Worm (Caenorhabditis elegans) whole organism, late embryonic: ENCODE data around the gene Y105C5A.1270.

Source experiments
- C38D4.7 ChIP-seq: fragments of 200-800 bp; sonication (Bioruptor generic); optimal IDR thresholded peaks from 2 replicates; lab custom pipeline; 2018; ENCODE audit warnings: mild to moderate bottlenecking, missing genetic modification characterization, moderate library complexity, missing compliant biosample characterization
- F13H6.1 ChIP-seq: sonication (generic microtip); optimal IDR thresholded peaks from 2 replicates; lab custom pipeline; 2016; ENCODE audit warnings: missing genetic modification characterization, missing compliant biosample characterization
- K02D7.2 ChIP-seq: sonication (generic microtip); optimal IDR thresholded peaks from 2 replicates; lab custom pipeline; 2017; ENCODE audit warnings: mild to moderate bottlenecking, missing genetic modification characterization, missing compliant biosample characterization
- T23F11.4 ChIP-seq: fragments of 200-800 bp; sonication (Bioruptor generic); optimal IDR thresholded peaks from 2 replicates; lab custom pipeline; 2018; ENCODE audit warnings: mild to moderate bottlenecking, missing genetic modification characterization, missing compliant biosample characterization
- Y22D7AL.16 ChIP-seq: sonication (generic microtip); optimal IDR thresholded peaks from 2 replicates; lab custom pipeline; 2016; ENCODE audit warnings: missing genetic modification characterization, missing compliant biosample characterization
- ahr-1 ChIP-seq: sonication (generic microtip); optimal IDR thresholded peaks from 2 replicates; lab custom pipeline; 2016; ENCODE audit warnings: missing genetic modification characterization, missing compliant biosample characterization
- ama-1 ChIP-seq: fragments of 150-350 bp; optimal IDR thresholded peaks from 2 replicates; lab custom pipeline; 2014
- ceh-14 ChIP-seq: sonication (generic microtip); optimal IDR thresholded peaks from 2 replicates; lab custom pipeline; 2016; ENCODE audit warnings: missing genotype, missing genetic modification characterization, missing compliant biosample characterization
- ceh-19 ChIP-seq: fragments of 200-800 bp; sonication (Bioruptor generic); optimal IDR thresholded peaks from 2 replicates; lab custom pipeline; 2018; ENCODE audit warnings: mild to moderate bottlenecking, missing genetic modification characterization, missing compliant biosample characterization
- ceh-22 ChIP-seq: sonication (generic microtip); optimal IDR thresholded peaks from 2 replicates; lab custom pipeline; 2017; ENCODE audit warnings: missing biosample characterization, missing genetic modification characterization
- ceh-30 ChIP-seq: fragments of 150-350 bp; optimal IDR thresholded peaks from 2 replicates; lab custom pipeline; 2014; ENCODE audit warnings: missing biosample characterization, missing genetic modification characterization
- ceh-48 ChIP-seq: sonication (generic microtip); optimal IDR thresholded peaks from 2 replicates; lab custom pipeline; 2016; ENCODE audit warnings: missing genetic modification characterization, inconsistent platforms, missing compliant biosample characterization
- ceh-9 ChIP-seq: sonication (generic microtip); optimal IDR thresholded peaks from 2 replicates; lab custom pipeline; 2016; ENCODE audit warnings: mild to moderate bottlenecking, missing genetic modification characterization, inconsistent platforms, missing compliant biosample characterization
- che-1 ChIP-seq: sonication (generic microtip); optimal IDR thresholded peaks from 2 replicates; lab custom pipeline; 2016; ENCODE audit warnings: mild to moderate bottlenecking, missing genetic modification characterization, missing compliant biosample characterization
- fax-1 ChIP-seq: sonication (generic microtip); optimal IDR thresholded peaks from 2 replicates; lab custom pipeline; 2016; ENCODE audit warnings: missing genotype, missing genetic modification characterization, missing compliant biosample characterization
- fkh-10 ChIP-seq: fragments of 150-350 bp; optimal IDR thresholded peaks from 2 replicates; lab custom pipeline; 2014; ENCODE audit warnings: missing biosample characterization, missing genetic modification reagents, missing genetic modification characterization
- fkh-6 ChIP-seq: sonication (generic microtip); optimal IDR thresholded peaks from 2 replicates; lab custom pipeline; 2016; ENCODE audit warnings: missing genetic modification characterization, missing compliant biosample characterization
- hlh-30 ChIP-seq: sonication (generic microtip); optimal IDR thresholded peaks from 2 replicates; lab custom pipeline; 2017; ENCODE audit warnings: antibody characterized with exemption, missing genetic modification characterization, missing compliant biosample characterization; ENCODE audit not compliant: insufficient read depth
- hlh-6 ChIP-seq: sonication (generic microtip); optimal IDR thresholded peaks from 2 replicates; lab custom pipeline; 2016; ENCODE audit warnings: missing genotype, missing genetic modification characterization, missing compliant biosample characterization
- hlh-8 ChIP-seq: sonication (generic microtip); optimal IDR thresholded peaks from 2 replicates; lab custom pipeline; 2016; ENCODE audit warnings: missing genotype, missing genetic modification characterization, missing compliant biosample characterization
- lim-6 ChIP-seq: sonication (generic microtip); optimal IDR thresholded peaks from 2 replicates; lab custom pipeline; 2016; ENCODE audit warnings: missing genetic modification characterization, missing compliant biosample characterization
- mec-3 ChIP-seq: sonication (generic microtip); optimal IDR thresholded peaks from 2 replicates; lab custom pipeline; 2016; ENCODE audit warnings: borderline replicate concordance, missing genetic modification characterization, missing compliant biosample characterization
- nhr-11 ChIP-seq: fragments of 150-350 bp; optimal IDR thresholded peaks from 2 replicates; lab custom pipeline; 2014; ENCODE audit warnings: missing biosample characterization, missing genetic modification characterization
- nhr-232 ChIP-seq: sonication (generic microtip); optimal IDR thresholded peaks from 2 replicates; lab custom pipeline; 2016; ENCODE audit warnings: missing genetic modification characterization, missing compliant biosample characterization
- pha-2 ChIP-seq: sonication (generic microtip); optimal IDR thresholded peaks from 2 replicates; lab custom pipeline; 2017; ENCODE audit warnings: mild to moderate bottlenecking, missing genetic modification characterization, missing compliant biosample characterization
- pha-4 ChIP-seq: fragments of 150-350 bp; optimal IDR thresholded peaks from 2 replicates; lab custom pipeline; 2018; ENCODE audit warnings: missing biosample characterization, missing genetic modification reagents, missing genetic modification characterization
- pqm-1 ChIP-seq: sonication (generic microtip); optimal IDR thresholded peaks from 2 replicates; lab custom pipeline; 2016; ENCODE audit warnings: missing genetic modification characterization, missing compliant biosample characterization
- pros-1 ChIP-seq: fragments of 150-350 bp; optimal IDR thresholded peaks from 2 replicates; lab custom pipeline; 2014; ENCODE audit warnings: missing biosample characterization, missing genetic modification reagents, missing genetic modification characterization
- rnt-1 ChIP-seq: sonication (generic microtip); optimal IDR thresholded peaks from 2 replicates; lab custom pipeline; 2016; ENCODE audit warnings: missing genetic modification characterization, missing compliant biosample characterization
- sdc-2 ChIP-seq: sonication (generic microtip); optimal IDR thresholded peaks from 2 replicates; lab custom pipeline; 2016; ENCODE audit warnings: missing genotype, missing genetic modification characterization, missing compliant biosample characterization
- sox-2 ChIP-seq: fragments of 200-800 bp; sonication (Bioruptor generic); IDR thresholded peaks from 2 replicates; pipeline ENCODE4 v1.3.6; 2022; ENCODE audit warnings: missing genetic modification reagents, missing genetic modification characterization, missing compliant biosample characterization
- syd-9 ChIP-seq: sonication (generic microtip); optimal IDR thresholded peaks from 2 replicates; lab custom pipeline; 2016; ENCODE audit warnings: mild to moderate bottlenecking, missing genetic modification characterization, moderate library complexity, missing compliant biosample characterization
- tbx-2 ChIP-seq: sonication (generic microtip); optimal IDR thresholded peaks from 2 replicates; lab custom pipeline; 2016; ENCODE audit warnings: missing genetic modification characterization, missing compliant biosample characterization
- tbx-7 ChIP-seq: sonication (generic microtip); optimal IDR thresholded peaks from 2 replicates; lab custom pipeline; 2016; ENCODE audit warnings: missing genotype, missing genetic modification characterization, missing compliant biosample characterization
- unc-3 ChIP-seq, 2 experiments: fragments of 200-800 bp in 1 of 2; sonication (Bioruptor generic) in 1 of 2; sonication (generic microtip) in 1 of 2; conservative IDR thresholded peaks in 1 of 2; optimal IDR thresholded peaks in 1 of 2; 2 replicates each; pipeline versions ENCODE4 v1.3.6 to Lab custom; 2016 to 2022; ENCODE audit warnings: missing compliant biosample characterization in 2 of 2, missing genetic modification characterization in 2 of 2, missing genetic modification reagents in 1 of 2
- unc-55 ChIP-seq: sonication (generic microtip); optimal IDR thresholded peaks from 2 replicates; lab custom pipeline; 2017; ENCODE audit warnings: missing biosample characterization, missing genetic modification reagents, missing genetic modification characterization
- zip-5 ChIP-seq: sonication (generic microtip); optimal IDR thresholded peaks from 2 replicates; lab custom pipeline; 2016; ENCODE audit warnings: missing genetic modification characterization, missing compliant biosample characterization
- ztf-16 ChIP-seq: sonication (generic microtip); optimal IDR thresholded peaks from 2 replicates; lab custom pipeline; 2017; ENCODE audit warnings: missing genetic modification characterization, missing compliant biosample characterization

Gene Y105C5A.1270

DNA sequence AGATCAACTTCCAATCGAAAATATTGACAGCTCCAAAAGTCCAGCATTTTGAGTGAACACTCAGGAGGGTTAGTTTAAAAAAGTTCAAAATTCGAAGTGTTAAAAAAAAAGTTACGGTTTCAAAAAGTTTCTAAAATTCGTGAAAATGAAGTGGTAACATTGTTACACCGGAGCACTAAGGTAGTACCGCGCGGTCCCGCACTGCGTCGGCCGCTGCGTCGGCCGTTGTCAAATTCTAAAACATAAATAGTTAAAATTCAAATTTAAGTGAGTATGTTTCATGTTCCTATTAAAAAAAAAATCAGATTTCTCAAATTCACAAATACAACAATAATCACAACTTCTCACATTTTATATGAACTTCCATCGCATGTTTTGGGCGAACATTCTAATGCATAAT is 21.8 kb upstream of the Y105C5A.1270 start:
- no peak for TF ChIP-seq F13H6.1 (tag; lab: Kevin White, UChicago)
- TF ChIP-seq ceh-14 = no peak
- TF ChIP-seq sox-2 (GFP tag; lab: Robert Waterston, UW) = no peak
- TF ChIP-seq nhr-11 (tag; lab: Kevin White, UChicago) = no peak

DNA sequence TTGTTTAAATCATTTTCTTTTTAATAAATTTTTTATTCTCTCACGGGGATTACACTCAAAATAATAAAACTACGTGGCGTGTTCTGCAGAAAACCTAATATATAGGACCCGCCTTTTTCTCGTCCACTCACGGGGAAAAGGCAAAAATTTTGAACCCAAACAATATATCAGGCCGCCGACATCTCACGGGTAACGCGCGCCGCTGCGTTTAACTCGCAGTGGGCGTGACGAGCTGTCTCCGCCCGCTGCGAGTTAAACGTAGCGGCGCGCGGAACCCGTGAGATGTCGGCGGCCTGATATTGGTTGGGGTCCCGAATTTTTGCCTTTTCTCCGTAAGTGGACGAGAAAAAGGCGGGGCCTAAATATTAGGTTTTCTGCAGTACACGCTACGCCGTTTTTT is 15.0 kb upstream of the Y105C5A.1270 start:
- no peak for TF ChIP-seq hlh-8 (tag; lab: Kevin White, UChicago)
- TF ChIP-seq pqm-1 (tag; lab: Kevin White, UChicago) = no peak
- no peak for TF ChIP-seq ceh-19 (GFP tag; lab: Kevin White, UChicago)
- no peak for TF ChIP-seq ceh-9 (tag; lab: Kevin White, UChicago)
- no peak for TF ChIP-seq unc-55 (GFP tag; lab: Kevin White, UChicago)
- TF ChIP-seq pha-2 (tag; lab: Kevin White, UChicago) = no peak
- TF ChIP-seq T23F11.4 (GFP tag; lab: Kevin White, UChicago) = no peak
- TF ChIP-seq nhr-232 = no peak
- no peak for TF ChIP-seq unc-3 (GFP tag; conservative IDR thresholded peaks at IDR 0.05; lab: Robert Waterston, UW)
- TF ChIP-seq unc-3 (tag; optimal IDR thresholded peaks at IDR 0.05; lab: Kevin White, UChicago) = no peak
- TF ChIP-seq zip-5 (tag; lab: Kevin White, UChicago) = no peak
- TF ChIP-seq nhr-11 (tag; lab: Kevin White, UChicago) = no peak
- TF ChIP-seq pros-1 (tag; lab: Kevin White, UChicago) = no peak

DNA sequence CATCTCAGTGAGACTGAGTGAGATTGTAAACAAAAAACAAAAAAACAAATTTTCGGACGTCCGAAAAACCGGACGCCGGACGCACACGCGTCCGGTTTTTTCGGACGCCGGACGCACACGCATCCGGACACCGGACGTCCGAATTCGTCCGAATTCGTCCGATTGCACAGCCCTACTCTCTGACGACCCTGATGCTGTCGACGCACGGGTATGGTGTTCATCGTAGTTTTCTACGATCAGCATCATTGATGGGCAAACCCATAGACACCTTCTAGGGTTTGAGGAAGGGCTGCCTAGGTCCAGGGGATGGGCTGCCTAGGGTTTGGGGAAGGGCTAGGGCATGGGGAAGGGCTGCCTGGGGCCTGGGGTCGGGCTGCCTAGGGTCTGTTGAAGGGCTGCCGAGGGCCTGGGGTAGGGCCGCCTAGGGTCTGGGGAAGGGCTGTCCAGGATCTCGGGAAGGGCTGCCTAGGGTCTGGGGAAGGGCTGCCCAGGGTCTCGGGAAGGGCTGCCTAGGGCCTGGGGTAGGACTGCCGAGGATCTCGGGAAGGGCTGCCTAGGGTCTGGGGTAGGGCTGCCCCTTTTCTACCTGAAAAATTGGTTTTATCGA is 7.5 kb upstream of the Y105C5A.1270 start:
- TF ChIP-seq ceh-22 (tag; lab: Kevin White, UChicago) (no peak), syd-9 (tag; lab: Kevin White, UChicago) (no peak), tbx-7 (tag; lab: Kevin White, UChicago) (no peak), hlh-6 (tag; lab: Kevin White, UChicago) (no peak), lim-6 (tag; lab: Kevin White, UChicago) (no peak), ceh-30 (tag; lab: Kevin White, UChicago) (no peak), mec-3 (tag; lab: Kevin White, UChicago) (no peak), fkh-6 (tag; lab: Kevin White, UChicago) (no peak), F13H6.1 (tag; lab: Kevin White, UChicago) (no peak), pros-1 (tag; lab: Kevin White, UChicago) (no peak), pha-2 (tag; lab: Kevin White, UChicago) (no peak), ztf-16 (tag; lab: Kevin White, UChicago) (no peak), ahr-1 (tag; lab: Kevin White, UChicago) (no peak)

DNA sequence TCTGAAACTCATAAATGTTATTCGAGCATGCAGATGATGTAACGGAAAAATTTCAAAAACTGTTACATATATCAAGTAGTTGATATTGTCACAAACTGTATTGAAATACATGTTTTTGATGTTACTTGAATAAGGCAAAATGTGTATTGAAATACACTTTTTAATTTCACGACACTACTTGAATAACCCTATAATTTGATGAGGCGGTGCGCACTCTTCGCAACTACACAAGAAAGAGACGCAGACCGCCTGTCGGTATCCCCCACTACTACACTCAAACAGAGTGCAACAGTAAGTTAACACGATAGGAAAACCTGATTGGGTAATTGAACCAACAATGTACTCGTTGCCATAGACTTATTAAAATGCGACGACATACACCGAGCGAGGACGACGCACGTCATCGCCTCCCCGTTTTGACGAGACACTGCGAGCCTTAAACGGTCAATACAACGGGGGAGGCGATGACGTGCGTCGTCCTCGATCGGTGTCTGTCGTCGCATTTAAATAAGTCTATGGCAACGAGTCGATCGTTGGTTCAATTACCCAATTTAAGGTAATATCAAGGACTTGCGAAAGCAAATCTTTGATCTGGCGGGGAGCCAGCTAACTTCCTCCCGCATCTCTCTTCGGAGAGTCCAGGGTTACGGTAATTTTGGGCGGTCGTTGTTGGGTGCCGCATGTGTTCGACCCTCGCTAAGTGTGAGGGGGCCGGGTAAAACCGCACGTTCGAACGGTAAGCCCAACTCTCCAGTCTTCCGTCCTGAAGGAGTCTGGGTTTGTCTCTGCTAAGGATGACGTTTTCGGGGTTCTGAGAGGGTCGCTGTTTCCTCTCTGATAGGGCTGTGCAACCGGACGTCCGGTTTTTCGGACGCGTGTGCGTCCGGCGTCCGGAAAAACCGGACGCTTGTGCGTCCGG is 6.7 kb upstream of the Y105C5A.1270 start:
- TF ChIP-seq mec-3 (tag; lab: Kevin White, UChicago) (no peak), tbx-7 (tag; lab: Kevin White, UChicago) (no peak), sdc-2 (tag; lab: Kevin White, UChicago) (no peak), ceh-30 (tag; lab: Kevin White, UChicago) (no peak), nhr-11 (tag; lab: Kevin White, UChicago) (no peak), pha-4 (no peak), Y22D7AL.16 (tag; lab: Kevin White, UChicago) (no peak), tbx-2 (tag; lab: Kevin White, UChicago) (no peak), C38D4.7 (GFP tag; lab: Kevin White, UChicago) (no peak), ceh-19 (GFP tag; lab: Kevin White, UChicago) (no peak), fax-1 (tag; lab: Kevin White, UChicago) (no peak), fkh-10 (no peak), rnt-1 (tag; lab: Kevin White, UChicago) (no peak), ceh-9 (tag; lab: Kevin White, UChicago) (no peak), che-1 (tag; lab: Kevin White, UChicago) (no peak), ama-1 (lab: Kevin White, UChicago) (no peak), ceh-48 (tag; lab: Kevin White, UChicago) (no peak), K02D7.2 (tag; lab: Kevin White, UChicago) (no peak), hlh-30 (tag; lab: Kevin White, UChicago) (no peak)
- TF ChIP-seq, all 69 proteins: peak for 0
